Worm (Caenorhabditis elegans): ENCODE measurements around the gene srh-257.

DNA sequence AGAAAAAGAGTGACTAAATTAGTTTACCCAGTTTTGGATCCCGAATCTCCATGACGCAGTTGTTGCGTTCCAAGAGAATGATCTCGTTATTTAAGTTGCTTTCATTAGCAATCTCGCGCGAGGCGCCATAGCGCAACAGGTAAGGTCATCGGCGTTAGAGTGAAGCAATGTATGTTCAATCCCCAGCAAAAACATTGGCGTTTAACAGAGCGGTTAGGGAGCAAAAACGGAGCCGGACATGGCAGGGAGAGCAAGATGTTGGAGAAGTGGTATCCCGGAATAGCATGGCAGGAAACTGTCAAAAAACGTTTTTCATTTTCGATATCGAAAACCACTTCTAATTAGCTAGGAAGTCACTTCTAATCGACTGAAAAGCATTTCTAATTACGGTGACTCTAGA is 47.3 kb downstream of the srh-257 start:
- TF ChIP-seq aha-1 (tag) (no peak), snpc-4 (tag; optimal IDR thresholded peaks at IDR 0.05) (no peak), fkh-10 (GFP tag; optimal IDR thresholded peaks at IDR 0.05) (no peak), sdz-12 (GFP tag; optimal IDR thresholded peaks at IDR 0.05) (no peak), ctbp-1 (GFP tag; IDR thresholded peaks at IDR 0.05) (no peak), lin-1 (GFP tag; IDR thresholded peaks at IDR 0.05) (no peak), ZK546.5 (tag; optimal IDR thresholded peaks at IDR 0.05) (no peak), ceh-28 (tag; optimal IDR thresholded peaks at IDR 0.05) (no peak), pqm-1 (tag; optimal IDR thresholded peaks at IDR 0.05) (no peak), lsy-2 (tag; optimal IDR thresholded peaks at IDR 0.05) (no peak)

Data from whole organism, L4 larva.